Worm (Caenorhabditis elegans) whole organism, late embryonic: Measurements from ENCODE around the gene col-36.

Experiments used
- C08G9.2 ChIP-seq: sonication (generic microtip); optimal IDR thresholded peaks from 2 replicates; lab custom pipeline; 2016; ENCODE audit warnings: mild to moderate bottlenecking, missing genetic modification characterization, moderate library complexity, missing compliant biosample characterization
- C38D4.7 ChIP-seq: fragments of 200-800 bp; sonication (Bioruptor generic); optimal IDR thresholded peaks from 2 replicates; lab custom pipeline; 2018; ENCODE audit warnings: mild to moderate bottlenecking, missing genetic modification characterization, moderate library complexity, missing compliant biosample characterization
- K02D7.2 ChIP-seq: sonication (generic microtip); optimal IDR thresholded peaks from 2 replicates; lab custom pipeline; 2017; ENCODE audit warnings: mild to moderate bottlenecking, missing genetic modification characterization, missing compliant biosample characterization
- K09A11.1 ChIP-seq: sonication (generic microtip); optimal IDR thresholded peaks from 2 replicates; lab custom pipeline; 2017; ENCODE audit warnings: antibody characterized with exemption, mild to moderate bottlenecking, missing genetic modification characterization, missing compliant biosample characterization; ENCODE audit not compliant: insufficient read depth
- T23F11.4 ChIP-seq: fragments of 200-800 bp; sonication (Bioruptor generic); optimal IDR thresholded peaks from 2 replicates; lab custom pipeline; 2018; ENCODE audit warnings: mild to moderate bottlenecking, missing genetic modification characterization, missing compliant biosample characterization
- ahr-1 ChIP-seq: sonication (generic microtip); optimal IDR thresholded peaks from 2 replicates; lab custom pipeline; 2016; ENCODE audit warnings: missing genetic modification characterization, missing compliant biosample characterization
- ama-1 ChIP-seq: fragments of 150-350 bp; optimal IDR thresholded peaks from 2 replicates; lab custom pipeline; 2014
- ceh-14 ChIP-seq: sonication (generic microtip); optimal IDR thresholded peaks from 2 replicates; lab custom pipeline; 2016; ENCODE audit warnings: missing genotype, missing genetic modification characterization, missing compliant biosample characterization
- ceh-18 ChIP-seq: sonication (generic microtip); optimal IDR thresholded peaks from 2 replicates; lab custom pipeline; 2016; ENCODE audit warnings: missing genetic modification characterization, missing compliant biosample characterization
- ceh-19 ChIP-seq: fragments of 200-800 bp; sonication (Bioruptor generic); optimal IDR thresholded peaks from 2 replicates; lab custom pipeline; 2018; ENCODE audit warnings: mild to moderate bottlenecking, missing genetic modification characterization, missing compliant biosample characterization
- ceh-30 ChIP-seq: fragments of 150-350 bp; optimal IDR thresholded peaks from 2 replicates; lab custom pipeline; 2014; ENCODE audit warnings: missing biosample characterization, missing genetic modification characterization
- ceh-31 ChIP-seq: sonication (generic microtip); optimal IDR thresholded peaks from 2 replicates; lab custom pipeline; 2016; ENCODE audit warnings: missing genetic modification characterization, missing compliant biosample characterization
- ceh-34 ChIP-seq: sonication (generic microtip); optimal IDR thresholded peaks from 2 replicates; lab custom pipeline; 2016; ENCODE audit warnings: mild to moderate bottlenecking, missing genetic modification characterization, missing compliant biosample characterization
- ceh-45 ChIP-seq: fragments of 200-800 bp; sonication (Bioruptor generic); IDR thresholded peaks from 2 replicates; pipeline ENCODE4 v1.3.6; 2022; ENCODE audit warnings: missing genetic modification reagents, missing genetic modification characterization, missing compliant biosample characterization
- ceh-48 ChIP-seq: sonication (generic microtip); optimal IDR thresholded peaks from 2 replicates; lab custom pipeline; 2016; ENCODE audit warnings: missing genetic modification characterization, inconsistent platforms, missing compliant biosample characterization
- ceh-6 ChIP-seq: fragments of 200-800 bp; sonication (Bioruptor generic); optimal IDR thresholded peaks from 2 replicates; lab custom pipeline; 2018; ENCODE audit warnings: mild to moderate bottlenecking, missing genetic modification characterization, missing compliant biosample characterization
- ceh-9 ChIP-seq: sonication (generic microtip); optimal IDR thresholded peaks from 2 replicates; lab custom pipeline; 2016; ENCODE audit warnings: mild to moderate bottlenecking, missing genetic modification characterization, inconsistent platforms, missing compliant biosample characterization
- che-1 ChIP-seq: sonication (generic microtip); optimal IDR thresholded peaks from 2 replicates; lab custom pipeline; 2016; ENCODE audit warnings: mild to moderate bottlenecking, missing genetic modification characterization, missing compliant biosample characterization
- dve-1 ChIP-seq: sonication (generic microtip); optimal IDR thresholded peaks from 2 replicates; lab custom pipeline; 2017; ENCODE audit warnings: antibody characterized with exemption, mild to moderate bottlenecking, missing genetic modification characterization, missing compliant biosample characterization
- elt-2 ChIP-seq: sonication (generic microtip); optimal IDR thresholded peaks from 2 replicates; lab custom pipeline; 2016; ENCODE audit warnings: missing genetic modification reagents, missing genetic modification characterization, missing compliant biosample characterization
- elt-4 ChIP-seq: sonication (generic microtip); optimal IDR thresholded peaks from 2 replicates; lab custom pipeline; 2016; ENCODE audit warnings: missing genetic modification characterization, missing compliant biosample characterization
- ets-4 ChIP-seq: sonication (generic microtip); optimal IDR thresholded peaks from 2 replicates; lab custom pipeline; 2016; ENCODE audit warnings: missing genetic modification characterization, missing compliant biosample characterization
- eyg-1 ChIP-seq: sonication (generic microtip); optimal IDR thresholded peaks from 2 replicates; lab custom pipeline; 2016; ENCODE audit warnings: missing genotype, missing genetic modification characterization, missing compliant biosample characterization
- fax-1 ChIP-seq: sonication (generic microtip); optimal IDR thresholded peaks from 2 replicates; lab custom pipeline; 2016; ENCODE audit warnings: missing genotype, missing genetic modification characterization, missing compliant biosample characterization
- fkh-10 ChIP-seq: fragments of 150-350 bp; optimal IDR thresholded peaks from 2 replicates; lab custom pipeline; 2014; ENCODE audit warnings: missing biosample characterization, missing genetic modification reagents, missing genetic modification characterization
- fkh-6 ChIP-seq: sonication (generic microtip); optimal IDR thresholded peaks from 2 replicates; lab custom pipeline; 2016; ENCODE audit warnings: missing genetic modification characterization, missing compliant biosample characterization
- gmeb-2 ChIP-seq: sonication (generic microtip); optimal IDR thresholded peaks from 2 replicates; lab custom pipeline; 2016; ENCODE audit warnings: missing genetic modification characterization, inconsistent platforms, missing compliant biosample characterization
- hlh-13 ChIP-seq: fragments of 200-800 bp; sonication (Bioruptor generic); optimal IDR thresholded peaks from 2 replicates; lab custom pipeline; 2018; ENCODE audit warnings: mild to moderate bottlenecking, missing genetic modification characterization, missing compliant biosample characterization
- hlh-15 ChIP-seq: sonication (generic microtip); optimal IDR thresholded peaks from 2 replicates; lab custom pipeline; 2016; ENCODE audit warnings: missing genetic modification characterization, missing compliant biosample characterization
- hlh-30 ChIP-seq: sonication (generic microtip); optimal IDR thresholded peaks from 2 replicates; lab custom pipeline; 2017; ENCODE audit warnings: antibody characterized with exemption, missing genetic modification characterization, missing compliant biosample characterization; ENCODE audit not compliant: insufficient read depth
- hlh-8 ChIP-seq: sonication (generic microtip); optimal IDR thresholded peaks from 2 replicates; lab custom pipeline; 2016; ENCODE audit warnings: missing genotype, missing genetic modification characterization, missing compliant biosample characterization
- madf-2 ChIP-seq: sonication (generic microtip); optimal IDR thresholded peaks from 2 replicates; lab custom pipeline; 2017; ENCODE audit warnings: missing genetic modification characterization, missing compliant biosample characterization
- mec-3 ChIP-seq: sonication (generic microtip); optimal IDR thresholded peaks from 2 replicates; lab custom pipeline; 2016; ENCODE audit warnings: borderline replicate concordance, missing genetic modification characterization, missing compliant biosample characterization
- nhr-11 ChIP-seq: fragments of 150-350 bp; optimal IDR thresholded peaks from 2 replicates; lab custom pipeline; 2014; ENCODE audit warnings: missing biosample characterization, missing genetic modification characterization
- nhr-232 ChIP-seq: sonication (generic microtip); optimal IDR thresholded peaks from 2 replicates; lab custom pipeline; 2016; ENCODE audit warnings: missing genetic modification characterization, missing compliant biosample characterization
- npax-4 ChIP-seq: sonication (generic microtip); optimal IDR thresholded peaks from 2 replicates; lab custom pipeline; 2016; ENCODE audit warnings: missing genetic modification characterization, missing compliant biosample characterization
- odd-2 ChIP-seq: sonication (generic microtip); optimal IDR thresholded peaks from 2 replicates; lab custom pipeline; 2017; ENCODE audit warnings: antibody characterized with exemption, mild to moderate bottlenecking, missing genetic modification characterization, missing compliant biosample characterization
- pag-3 ChIP-seq: sonication (generic microtip); optimal IDR thresholded peaks from 2 replicates; lab custom pipeline; 2016; ENCODE audit warnings: missing compliant biosample characterization, missing genetic modification characterization, borderline replicate concordance
- pat-9 ChIP-seq: fragments of 200-800 bp; sonication (Bioruptor generic); optimal IDR thresholded peaks from 2 replicates; lab custom pipeline; 2018; ENCODE audit warnings: mild to moderate bottlenecking, missing genetic modification characterization, moderate library complexity, missing compliant biosample characterization
- pha-2 ChIP-seq: sonication (generic microtip); optimal IDR thresholded peaks from 2 replicates; lab custom pipeline; 2017; ENCODE audit warnings: mild to moderate bottlenecking, missing genetic modification characterization, missing compliant biosample characterization
- pha-4 ChIP-seq: fragments of 150-350 bp; optimal IDR thresholded peaks from 2 replicates; lab custom pipeline; 2018; ENCODE audit warnings: missing biosample characterization, missing genetic modification reagents, missing genetic modification characterization
- pros-1 ChIP-seq: fragments of 150-350 bp; optimal IDR thresholded peaks from 2 replicates; lab custom pipeline; 2014; ENCODE audit warnings: missing biosample characterization, missing genetic modification reagents, missing genetic modification characterization
- rnt-1 ChIP-seq: sonication (generic microtip); optimal IDR thresholded peaks from 2 replicates; lab custom pipeline; 2016; ENCODE audit warnings: missing genetic modification characterization, missing compliant biosample characterization
- sox-4 ChIP-seq: sonication (generic microtip); optimal IDR thresholded peaks from 2 replicates; lab custom pipeline; 2017; ENCODE audit warnings: mild to moderate bottlenecking, missing genetic modification characterization, inconsistent platforms, missing compliant biosample characterization
- syd-9 ChIP-seq: sonication (generic microtip); optimal IDR thresholded peaks from 2 replicates; lab custom pipeline; 2016; ENCODE audit warnings: mild to moderate bottlenecking, missing genetic modification characterization, moderate library complexity, missing compliant biosample characterization
- tbx-7 ChIP-seq: sonication (generic microtip); optimal IDR thresholded peaks from 2 replicates; lab custom pipeline; 2016; ENCODE audit warnings: missing genotype, missing genetic modification characterization, missing compliant biosample characterization
- ttx-3 ChIP-seq: sonication (generic microtip); optimal IDR thresholded peaks from 2 replicates; lab custom pipeline; 2016; ENCODE audit warnings: missing genetic modification reagents, missing genetic modification characterization, missing compliant biosample characterization
- unc-3 ChIP-seq, 2 experiments: fragments of 200-800 bp in 1 of 2; sonication (Bioruptor generic) in 1 of 2; sonication (generic microtip) in 1 of 2; conservative IDR thresholded peaks in 1 of 2; optimal IDR thresholded peaks in 1 of 2; 2 replicates each; pipeline versions ENCODE4 v1.3.6 to Lab custom; 2016 to 2022; ENCODE audit warnings: missing compliant biosample characterization in 2 of 2, missing genetic modification characterization in 2 of 2, missing genetic modification reagents in 1 of 2
- unc-86 ChIP-seq: sonication (generic microtip); optimal IDR thresholded peaks from 2 replicates; lab custom pipeline; 2016; ENCODE audit warnings: missing genetic modification characterization, missing compliant biosample characterization
- zip-5 ChIP-seq: sonication (generic microtip); optimal IDR thresholded peaks from 2 replicates; lab custom pipeline; 2016; ENCODE audit warnings: missing genetic modification characterization, missing compliant biosample characterization

Gene col-36

ce11 chrII:7183493-7184272, 15.1 kb upstream of the col-36 start, which contains the start of gene pdl-1:
Gene pdl-1, plus strand, starts transcription at chrII:7183801.
- TF ChIP-seq nhr-232: peak; percentile 92
- TF ChIP-seq ceh-6 (GFP tag; lab: Kevin White, UChicago): peak; percentile 92
- peak; percentile 85 for TF ChIP-seq ceh-48 (tag; lab: Kevin White, UChicago)
- peak; percentile 86 for TF ChIP-seq ceh-31
- peak; percentile 89 for TF ChIP-seq ttx-3 (tag; lab: Kevin White, UChicago)
- TF ChIP-seq ceh-9 (tag; lab: Kevin White, UChicago): peak; percentile 85
- TF ChIP-seq ceh-34: peak; percentile 93
- peak; percentile 91 for TF ChIP-seq unc-86 (tag; lab: Kevin White, UChicago)
- peak; percentile 86 for TF ChIP-seq ceh-18 (tag; lab: Kevin White, UChicago)
- TF ChIP-seq C38D4.7 (GFP tag; lab: Kevin White, UChicago): peak; percentile 94
- peak; percentile 86 for TF ChIP-seq hlh-8
- TF ChIP-seq K02D7.2 (tag; lab: Kevin White, UChicago): peak; percentile 90
- TF ChIP-seq ceh-14 (tag; lab: Kevin White, UChicago): peak; percentile 89
- peak; percentile 93 for TF ChIP-seq pat-9
- TF ChIP-seq zip-5 (tag; lab: Kevin White, UChicago): peak; percentile 81
- TF ChIP-seq pag-3: peak; percentile 82
- no peak for TF ChIP-seq ets-4
- TF ChIP-seq hlh-15 (tag; lab: Kevin White, UChicago): peak; percentile 89
- TF ChIP-seq ahr-1 (tag; lab: Kevin White, UChicago): peak; percentile 76
- TF ChIP-seq syd-9 (tag; lab: Kevin White, UChicago): peak; percentile 95
- TF ChIP-seq gmeb-2 (tag; lab: Kevin White, UChicago): peak; percentile 94
- TF ChIP-seq dve-1: peak; percentile 89
- TF ChIP-seq hlh-13: peak; percentile 94
- TF ChIP-seq rnt-1 (tag; lab: Kevin White, UChicago): peak; percentile 89
- no peak for TF ChIP-seq nhr-11 (tag; lab: Kevin White, UChicago)
- TF ChIP-seq ama-1 (lab: Kevin White, UChicago): no peak
- TF ChIP-seq pros-1 (tag; lab: Kevin White, UChicago): peak; percentile 83
- TF ChIP-seq odd-2: peak; percentile 81
- peak; percentile 94 for TF ChIP-seq sox-4
- peak; percentile 92 for TF ChIP-seq madf-2 (tag; lab: Kevin White, UChicago)
- peak; percentile 72 for TF ChIP-seq K09A11.1 (tag; lab: Kevin White, UChicago)
- TF ChIP-seq ceh-30 (tag; lab: Kevin White, UChicago): peak; percentile 31
- peak; percentile 96 for TF ChIP-seq ceh-19 (GFP tag; lab: Kevin White, UChicago)
- peak; percentile 94 for TF ChIP-seq elt-2
- peak; percentile 95 for TF ChIP-seq T23F11.4
- TF ChIP-seq pha-4 (tag; lab: Kevin White, UChicago): no peak
- peak; percentile 91 for TF ChIP-seq pha-2 (tag; lab: Kevin White, UChicago)
- peak; percentile 91 for TF ChIP-seq unc-3 (GFP tag; conservative IDR thresholded peaks at IDR 0.05; lab: Robert Waterston, UW)
- peak; percentile 93 for TF ChIP-seq unc-3 (tag; optimal IDR thresholded peaks at IDR 0.05; lab: Kevin White, UChicago)
- TF ChIP-seq fkh-10 (GFP tag; lab: Kevin White, UChicago): no peak
- peak; percentile 91 for TF ChIP-seq fkh-6 (tag; lab: Kevin White, UChicago)
- TF ChIP-seq fax-1 (tag; lab: Kevin White, UChicago): peak; percentile 88
- TF ChIP-seq hlh-30 (tag; lab: Kevin White, UChicago): peak; percentile 68
- peak; percentile 74 for TF ChIP-seq npax-4 (tag; lab: Kevin White, UChicago)
- TF ChIP-seq mec-3 (tag; lab: Kevin White, UChicago): peak; percentile 80
- peak; percentile 84 for TF ChIP-seq elt-4 (tag; lab: Kevin White, UChicago)
- TF ChIP-seq C08G9.2: peak; percentile 88
- TF ChIP-seq eyg-1 (tag; lab: Kevin White, UChicago): peak; percentile 90
- peak; percentile 92 for TF ChIP-seq che-1
- peak; percentile 93 for TF ChIP-seq ceh-45 (GFP tag; lab: Robert Waterston, UW)
- peak; percentile 72 for TF ChIP-seq tbx-7 (tag; lab: Kevin White, UChicago)
